Fruit fly (Drosophila melanogaster) whole organism, embryonic: ENCODE data around the gene mRpL40.

Experiments used
- B-H2 ChIP-seq: fragments of 200-800 bp; sonication (Bioruptor generic); optimal IDR thresholded peaks from 2 replicates; lab custom pipeline; 2018; ENCODE audit warnings: missing biosample characterization, mild to moderate bottlenecking, missing genetic modification characterization
- Bgb ChIP-seq: fragments of 200-800 bp; sonication (Bioruptor generic); IDR thresholded peaks from 2 replicates; pipeline ENCODE4 v1.3.6; 2022; ENCODE audit warnings: missing biosample characterization, missing genetic modification characterization; ENCODE audit not compliant: partially characterized antibody
- BtbVII ChIP-seq: fragments of 200-800 bp; sonication (Bioruptor generic); optimal IDR thresholded peaks from 3 replicates; lab custom pipeline; 2017; ENCODE audit warnings: missing biosample characterization, mild to moderate bottlenecking, missing genetic modification characterization
- CG12769 ChIP-seq: fragments of 200-800 bp; sonication (Bioruptor generic); optimal IDR thresholded peaks from 2 replicates; lab custom pipeline; 2019; ENCODE audit warnings: missing biosample characterization, mild to moderate bottlenecking, missing genetic modification characterization, moderate library complexity
- CG13424 ChIP-seq: fragments of 200-800 bp; sonication (Bioruptor generic); optimal IDR thresholded peaks from 2 replicates; lab custom pipeline; 2019; ENCODE audit warnings: missing biosample characterization, mild to moderate bottlenecking, missing genetic modification characterization, moderate library complexity
- CG14050 ChIP-seq: fragments of 200-800 bp; sonication (Bioruptor generic); IDR thresholded peaks from 3 replicates; pipeline ENCODE4 v1.3.6; 2022; ENCODE audit warnings: missing biosample characterization, missing genetic modification characterization
- CG1602 ChIP-seq: fragments of 200-800 bp; sonication (Bioruptor generic); optimal IDR thresholded peaks from 3 replicates; lab custom pipeline; 2016; ENCODE audit warnings: missing biosample characterization, missing genetic modification characterization
- CG17359 ChIP-seq: fragments of 200-800 bp; sonication (Bioruptor generic); optimal IDR thresholded peaks from 3 replicates; lab custom pipeline; 2018; ENCODE audit warnings: missing biosample characterization, mild to moderate bottlenecking, missing genetic modification characterization, moderate library complexity
- CG2116 ChIP-seq: fragments of 200-800 bp; sonication (Bioruptor generic); optimal IDR thresholded peaks from 3 replicates; lab custom pipeline; 2018; ENCODE audit warnings: missing biosample characterization, mild to moderate bottlenecking, missing genetic modification characterization
- CG2712 ChIP-seq: fragments of 200-800 bp; optimal IDR thresholded peaks from 3 replicates; lab custom pipeline; 2019; ENCODE audit warnings: missing biosample characterization, mild to moderate bottlenecking, missing genetic modification characterization, moderate library complexity
- CG34224 ChIP-seq: fragments of 200-800 bp; sonication (Bioruptor generic); IDR thresholded peaks from 3 replicates; pipeline ENCODE4 v1.3.6; 2022; ENCODE audit warnings: missing biosample characterization, missing genetic modification characterization; ENCODE audit not compliant: partially characterized antibody
- CG3847 ChIP-seq: fragments of 200-800 bp; sonication (Bioruptor generic); IDR thresholded peaks from 2 replicates; pipeline ENCODE4 v1.3.6; 2022; ENCODE audit warnings: missing biosample characterization, missing genetic modification characterization
- CG4820 ChIP-seq: fragments of 200-800 bp; sonication (Bioruptor generic); optimal IDR thresholded peaks from 3 replicates; lab custom pipeline; 2016; ENCODE audit warnings: missing biosample characterization, missing genetic modification characterization
- CG5245 ChIP-seq: fragments of 200-800 bp; sonication (Bioruptor generic); optimal IDR thresholded peaks from 3 replicates; lab custom pipeline; 2016; ENCODE audit warnings: missing biosample characterization, missing genetic modification characterization
- CG6254 ChIP-seq: fragments of 200-800 bp; sonication (Bioruptor generic); optimal IDR thresholded peaks from 3 replicates; lab custom pipeline; 2017; ENCODE audit warnings: mild to moderate bottlenecking, missing biosample characterization, missing genetic modification reagents, missing genetic modification characterization
- CG6654 ChIP-seq: fragments of 200-800 bp; sonication (Bioruptor generic); optimal IDR thresholded peaks from 2 replicates; lab custom pipeline; 2017; ENCODE audit warnings: missing biosample characterization, mild to moderate bottlenecking, missing genetic modification characterization
- CG6765 ChIP-seq: fragments of 200-800 bp; sonication (Bioruptor generic); optimal IDR thresholded peaks from 3 replicates; lab custom pipeline; 2017; ENCODE audit warnings: missing biosample characterization, mild to moderate bottlenecking, missing genetic modification characterization
- CG6791 ChIP-seq: fragments of 200-800 bp; sonication (Bioruptor generic); IDR thresholded peaks from 3 replicates; pipeline ENCODE4 v1.3.6; 2022; ENCODE audit warnings: missing biosample characterization, missing genetic modification characterization; ENCODE audit not compliant: partially characterized antibody
- CG6854 ChIP-seq: fragments of 200-800 bp; sonication (Bioruptor generic); optimal IDR thresholded peaks from 3 replicates; lab custom pipeline; 2017; ENCODE audit warnings: missing biosample characterization, mild to moderate bottlenecking, missing genetic modification characterization
- Deaf1 ChIP-seq: fragments of 200-800 bp; optimal IDR thresholded peaks from 3 replicates; lab custom pipeline; 2019; ENCODE audit warnings: missing biosample characterization, mild to moderate bottlenecking, missing genetic modification characterization, moderate library complexity
- GATAe ChIP-seq: fragments of 200-800 bp; sonication (Bioruptor generic); conservative IDR thresholded peaks from 2 replicates; pipeline ENCODE4 v1.3.6; 2022; ENCODE audit warnings: missing biosample characterization, missing genetic modification characterization
- Hmr ChIP-seq: fragments of 200-800 bp; sonication (Bioruptor generic); optimal IDR thresholded peaks from 3 replicates; lab custom pipeline; 2017; ENCODE audit warnings: mild to moderate bottlenecking, missing biosample characterization, missing genetic modification reagents, missing genetic modification characterization
- Nf-YA ChIP-seq: fragments of 200-800 bp; sonication (Bioruptor generic); IDR thresholded peaks from 2 replicates; pipeline ENCODE4 v1.3.6; 2022; ENCODE audit warnings: missing biosample characterization, missing genetic modification characterization
- Nf-YB ChIP-seq: fragments of 200-800 bp; sonication (Bioruptor generic); optimal IDR thresholded peaks from 3 replicates; lab custom pipeline; 2019; ENCODE audit warnings: missing biosample characterization, mild to moderate bottlenecking, missing genetic modification characterization, moderate library complexity
- Pdp1 ChIP-seq, 2 experiments: fragments of 200-800 bp; sonication (Bioruptor generic); optimal IDR thresholded peaks; 3 replicates each; lab custom pipeline; 2016; ENCODE audit warnings: missing biosample characterization in 2 of 2, missing genetic modification characterization in 2 of 2, mild to moderate bottlenecking in 1 of 2, moderate library complexity in 1 of 2
- Side ChIP-seq: fragments of 200-800 bp; sonication (Bioruptor generic); optimal IDR thresholded peaks from 2 replicates; lab custom pipeline; 2016; ENCODE audit warnings: missing biosample characterization, missing genetic modification characterization
- Sox100B ChIP-seq: fragments of 200-800 bp; sonication (Bioruptor generic); optimal IDR thresholded peaks from 3 replicates; lab custom pipeline; 2018; ENCODE audit warnings: missing biosample characterization, mild to moderate bottlenecking, missing genetic modification characterization
- Sry-β ChIP-seq: fragments of 200-800 bp; sonication (Bioruptor generic); optimal IDR thresholded peaks from 2 replicates; lab custom pipeline; 2018; ENCODE audit warnings: missing biosample characterization, mild to moderate bottlenecking, missing genetic modification characterization, moderate library complexity
- Stat92E ChIP-seq, 3 experiments: fragments of >200 bp in 2 of 3; fragments of 200-800 bp in 1 of 3; sonication (Bioruptor generic) in 1 of 3; optimal IDR thresholded peaks; 2 replicates each; lab custom pipeline; 2017 to 2019; ENCODE audit warnings: missing biosample characterization in 3 of 3, missing genetic modification characterization in 3 of 3, mild to moderate bottlenecking in 1 of 3, moderate library complexity in 1 of 3
- bbx ChIP-seq: fragments of 200-800 bp; sonication (Bioruptor generic); IDR thresholded peaks from 2 replicates; pipeline ENCODE4 v1.3.6; 2022; ENCODE audit warnings: missing biosample characterization, missing genetic modification characterization; ENCODE audit not compliant: partially characterized antibody
- bowl ChIP-seq: fragments of 200-800 bp; sonication (Bioruptor generic); IDR thresholded peaks from 2 replicates; pipeline ENCODE4 v1.3.6; 2022; ENCODE audit warnings: missing biosample characterization, missing genetic modification characterization
- cad ChIP-seq: fragments of >200 bp; optimal IDR thresholded peaks from 2 replicates; lab custom pipeline; 2017; ENCODE audit warnings: missing biosample characterization, missing genetic modification characterization
- cas ChIP-seq: fragments of 200-800 bp; sonication (Bioruptor generic); IDR thresholded peaks from 2 replicates; pipeline ENCODE4 v1.3.6; 2022; ENCODE audit warnings: missing biosample characterization, missing genetic modification characterization
- ci ChIP-seq: fragments of 200-800 bp; sonication (Bioruptor generic); IDR thresholded peaks from 3 replicates; pipeline ENCODE4 v1.3.6; 2022; ENCODE audit warnings: missing biosample characterization, missing genetic modification characterization
- corto ChIP-seq: fragments of 200-800 bp; sonication (Bioruptor generic); optimal IDR thresholded peaks from 2 replicates; lab custom pipeline; 2016; ENCODE audit warnings: missing biosample characterization, mild to moderate bottlenecking, missing genetic modification characterization, moderate library complexity
- dm ChIP-seq: fragments of 200-800 bp; sonication (Bioruptor generic); optimal IDR thresholded peaks from 3 replicates; lab custom pipeline; 2016; ENCODE audit warnings: missing biosample characterization, missing genetic modification characterization
- emc ChIP-seq: fragments of 200-800 bp; sonication (Bioruptor generic); optimal IDR thresholded peaks from 2 replicates; lab custom pipeline; 2016; ENCODE audit warnings: missing biosample characterization, missing genetic modification characterization
- gem ChIP-seq: fragments of 200-800 bp; sonication (Bioruptor generic); optimal IDR thresholded peaks from 2 replicates; lab custom pipeline; 2019; ENCODE audit warnings: missing biosample characterization, mild to moderate bottlenecking, missing genetic modification characterization, moderate library complexity
- jigr1 ChIP-seq: fragments of 200-800 bp; sonication (Bioruptor generic); IDR thresholded peaks from 3 replicates; pipeline ENCODE4 v1.3.6; 2022; ENCODE audit warnings: missing biosample characterization, missing genetic modification characterization
- kni ChIP-seq: fragments of 200-800 bp; sonication (Bioruptor generic); optimal IDR thresholded peaks from 3 replicates; lab custom pipeline; 2017; ENCODE audit warnings: mild to moderate bottlenecking, missing biosample characterization, missing genetic modification reagents, missing genetic modification characterization
- knrl ChIP-seq: fragments of 200-800 bp; sonication (Bioruptor generic); IDR thresholded peaks from 3 replicates; pipeline ENCODE4 v1.3.6; 2022; ENCODE audit warnings: missing biosample characterization, missing genetic modification characterization; ENCODE audit not compliant: partially characterized antibody
- pfk ChIP-seq: fragments of 200-800 bp; sonication (Bioruptor generic); optimal IDR thresholded peaks from 2 replicates; lab custom pipeline; 2018; ENCODE audit warnings: missing biosample characterization, mild to moderate bottlenecking, missing genetic modification characterization, moderate library complexity
- scrt ChIP-seq: fragments of 200-800 bp; sonication (Bioruptor generic); optimal IDR thresholded peaks from 2 replicates; lab custom pipeline; 2018; ENCODE audit warnings: missing biosample characterization, mild to moderate bottlenecking, missing genetic modification characterization, moderate library complexity
- slou ChIP-seq: fragments of 200-800 bp; sonication (Bioruptor generic); optimal IDR thresholded peaks from 3 replicates; lab custom pipeline; 2016; ENCODE audit warnings: missing biosample characterization, missing genetic modification characterization
- ssp ChIP-seq: fragments of 200-800 bp; sonication (Bioruptor generic); IDR thresholded peaks from 2 replicates; pipeline ENCODE4 v1.3.6; 2022; ENCODE audit warnings: missing biosample characterization, missing genetic modification characterization
- sug ChIP-seq: fragments of 200-800 bp; optimal IDR thresholded peaks from 2 replicates; lab custom pipeline; 2019; ENCODE audit warnings: missing biosample characterization, mild to moderate bottlenecking, missing genetic modification characterization, moderate library complexity
- tin ChIP-seq: fragments of 200-800 bp; sonication (Bioruptor generic); optimal IDR thresholded peaks from 3 replicates; lab custom pipeline; 2016; ENCODE audit warnings: missing biosample characterization, missing genetic modification characterization
- trem ChIP-seq: fragments of 200-800 bp; optimal IDR thresholded peaks from 3 replicates; lab custom pipeline; 2019; ENCODE audit warnings: missing biosample characterization, mild to moderate bottlenecking, missing genetic modification characterization, moderate library complexity
- trh ChIP-seq: fragments of 200-800 bp; sonication (Bioruptor generic); optimal IDR thresholded peaks from 2 replicates; lab custom pipeline; 2016; ENCODE audit warnings: missing biosample characterization, missing genetic modification characterization

Gene mRpL40

DNA sequence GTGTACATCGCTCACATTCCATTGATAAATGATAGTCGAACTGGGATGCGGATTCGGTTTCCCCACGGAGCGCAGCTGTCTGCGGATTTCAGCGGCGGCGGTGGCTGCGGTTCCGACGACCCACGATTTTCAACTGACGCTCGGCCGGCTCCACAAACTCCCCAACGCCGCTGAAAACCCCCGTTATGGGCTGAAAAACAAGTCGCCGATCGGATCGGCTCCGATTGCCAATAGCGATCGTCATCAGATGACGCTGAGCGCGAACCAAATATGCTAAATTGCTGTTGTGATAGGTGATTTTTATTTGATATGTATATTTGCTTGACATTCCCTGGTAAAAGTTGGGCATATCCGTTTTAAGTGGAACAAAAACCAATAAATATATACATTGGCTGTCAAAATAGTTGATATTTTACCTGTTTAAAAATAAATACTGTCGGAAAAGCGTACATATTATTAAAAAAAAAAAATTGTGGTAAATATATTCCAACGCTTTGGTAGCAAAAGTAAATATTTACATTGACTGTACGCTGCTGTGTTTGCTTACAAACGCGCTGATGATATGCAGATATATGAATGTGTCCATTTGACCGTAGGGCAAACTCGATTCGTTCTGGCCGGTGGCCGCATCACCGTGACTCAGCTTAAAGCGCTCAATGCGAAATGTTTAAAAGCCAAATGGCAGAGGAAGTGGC lies 46.6 kb downstream of the mRpL40 start (continued):
- no peak for TF ChIP-seq knrl
- TF ChIP-seq CG2712 (tag; lab: Kevin White, UChicago): peak; percentile 32
- no peak for TF ChIP-seq CG6791
- no peak for TF ChIP-seq cas (GFP tag; lab: Robert Waterston, UW)
- TF ChIP-seq CG12769 (tag; lab: Kevin White, UChicago): peak; percentile 49
- no peak for TF ChIP-seq B-H2 (GFP tag; lab: Kevin White, UChicago)
- TF ChIP-seq kni (GFP tag; lab: Kevin White, UChicago): no peak
- peak; percentile 33 for TF ChIP-seq CG6765 (GFP tag; lab: Kevin White, UChicago)
- no peak for TF ChIP-seq CG6254 (GFP tag; lab: Kevin White, UChicago)
- TF ChIP-seq CG5245 (GFP tag; lab: Kevin White, UChicago): no peak
- peak; percentile 28 for TF ChIP-seq scrt (GFP tag; lab: Kevin White, UChicago)
- peak; percentile 0 for TF ChIP-seq CG4820 (GFP tag; lab: Kevin White, UChicago)
- TF ChIP-seq CG13424 (tag; lab: Kevin White, UChicago): peak; percentile 73
- TF ChIP-seq sug (tag; lab: Kevin White, UChicago): peak; percentile 43
- no peak for TF ChIP-seq trem (tag; lab: Kevin White, UChicago)
- TF ChIP-seq CG2116 (GFP tag; lab: Kevin White, UChicago): no peak
- TF ChIP-seq corto (GFP tag; lab: Kevin White, UChicago): peak; percentile 13
- TF ChIP-seq Bgb (GFP tag; lab: Robert Waterston, UW): no peak
- peak; percentile 47 for TF ChIP-seq CG17359 (tag; lab: Kevin White, UChicago)
- TF ChIP-seq CG14050 (GFP tag; lab: Robert Waterston, UW): no peak
- no peak for TF ChIP-seq Sry-β
- TF ChIP-seq bowl (GFP tag; lab: Robert Waterston, UW): no peak
- TF ChIP-seq Nf-YA (GFP tag; lab: Robert Waterston, UW): no peak
- peak; percentile 63 for TF ChIP-seq Deaf1 (tag; lab: Kevin White, UChicago)
- peak; percentile 32 for TF ChIP-seq tin (GFP tag; lab: Kevin White, UChicago)
- peak; percentile 38 for TF ChIP-seq slou (GFP tag; lab: Kevin White, UChicago)
- TF ChIP-seq CG6854: peak; percentile 13
- peak; percentile 70 for TF ChIP-seq CG3847 (GFP tag; lab: Robert Waterston, UW)
- no peak for TF ChIP-seq ssp
- TF ChIP-seq CG6654: no peak
- TF ChIP-seq Stat92E (GFP tag; optimal IDR thresholded peaks at IDR 0.05; lab: Kevin White, UChicago): no peak
- no peak for TF ChIP-seq pfk
- TF ChIP-seq dm (GFP tag; lab: Kevin White, UChicago): no peak
- no peak for TF ChIP-seq emc (GFP tag; lab: Kevin White, UChicago)
- no peak for TF ChIP-seq CG34224
- no peak for TF ChIP-seq ci (GFP tag; lab: Robert Waterston, UW)
- TF ChIP-seq Nf-YB: no peak
- TF ChIP-seq BtbVII (GFP tag; lab: Kevin White, UChicago): peak; percentile 22
- no peak for TF ChIP-seq Side
- TF ChIP-seq trh (GFP tag; lab: Kevin White, UChicago): no peak
- peak; percentile 77 for TF ChIP-seq Hmr (GFP tag; lab: Kevin White, UChicago)
- TF ChIP-seq Pdp1 (GFP tag; optimal IDR thresholded peaks at IDR 0.05; lab: Kevin White, UChicago): peak; percentile 24 to 38
- TF ChIP-seq cad (GFP tag; lab: Kevin White, UChicago): no peak
- TF ChIP-seq bbx (GFP tag; lab: Robert Waterston, UW): no peak
- TF ChIP-seq jigr1 (GFP tag; lab: Robert Waterston, UW): no peak
- no peak; the same call in 1 of the 2 replicates for TF ChIP-seq GATAe (GFP tag; lab: Robert Waterston, UW)
- TF ChIP-seq CG1602 (GFP tag; lab: Kevin White, UChicago): peak; percentile 29
- TF ChIP-seq Sox100B: peak; percentile 67
- peak; percentile 84 for TF ChIP-seq gem
